Fruit fly (Drosophila melanogaster) whole organism, embryonic: ENCODE data around the gene mbm.

Experiments used
- Antp ChIP-seq: fragments of 200-800 bp; sonication (Bioruptor generic); optimal IDR thresholded peaks from 3 replicates; lab custom pipeline; 2016; ENCODE audit warnings: missing biosample characterization, missing genetic modification characterization
- Awh ChIP-seq: fragments of 200-800 bp; sonication (Bioruptor generic); IDR thresholded peaks from 2 replicates; pipeline ENCODE4, ENCODE4 v1.3.6; 2022; ENCODE audit warnings: missing biosample characterization, missing genetic modification characterization
- Blimp-1 ChIP-seq: fragments of 200-800 bp; sonication (Bioruptor generic); optimal IDR thresholded peaks from 3 replicates; lab custom pipeline; 2018; ENCODE audit warnings: missing biosample characterization, missing genetic modification characterization, mild to moderate bottlenecking, moderate library complexity, missing genetic modification reagents
- BtbVII ChIP-seq: fragments of 200-800 bp; sonication (Bioruptor generic); optimal IDR thresholded peaks from 3 replicates; lab custom pipeline; 2017; ENCODE audit warnings: missing biosample characterization, mild to moderate bottlenecking, missing genetic modification characterization
- C15 ChIP-seq: fragments of 200-800 bp; sonication (Bioruptor generic); IDR thresholded peaks from 3 replicates; pipeline ENCODE4 v1.3.6; 2022; ENCODE audit warnings: missing biosample characterization, missing genetic modification characterization
- CG11085 ChIP-seq: fragments of 200-800 bp; sonication (Bioruptor generic); IDR thresholded peaks from 2 replicates; pipeline ENCODE4 v1.3.6; 2022; ENCODE audit warnings: missing biosample characterization, missing genetic modification characterization
- CG12104 ChIP-seq: fragments of 200-800 bp; sonication (Bioruptor generic); optimal IDR thresholded peaks from 3 replicates; lab custom pipeline; 2016; ENCODE audit warnings: missing biosample characterization, missing genetic modification characterization
- CG12769 ChIP-seq: fragments of 200-800 bp; sonication (Bioruptor generic); optimal IDR thresholded peaks from 2 replicates; lab custom pipeline; 2019; ENCODE audit warnings: missing biosample characterization, mild to moderate bottlenecking, missing genetic modification characterization, moderate library complexity
- CG14710 ChIP-seq: fragments of 200-800 bp; sonication (Bioruptor generic); optimal IDR thresholded peaks from 3 replicates; lab custom pipeline; 2019; ENCODE audit warnings: missing biosample characterization, mild to moderate bottlenecking, missing genetic modification characterization, moderate library complexity
- CG14860 ChIP-seq: fragments of 200-800 bp; sonication (Bioruptor generic); IDR thresholded peaks from 3 replicates; pipeline ENCODE4 v1.3.6; 2022; ENCODE audit warnings: missing biosample characterization, missing genetic modification characterization; ENCODE audit not compliant: partially characterized antibody
- CG15011 ChIP-seq: fragments of 200-800 bp; sonication (Bioruptor generic); optimal IDR thresholded peaks from 3 replicates; lab custom pipeline; 2018; ENCODE audit warnings: missing biosample characterization, mild to moderate bottlenecking, missing genetic modification characterization
- CG17359 ChIP-seq: fragments of 200-800 bp; sonication (Bioruptor generic); optimal IDR thresholded peaks from 3 replicates; lab custom pipeline; 2018; ENCODE audit warnings: missing biosample characterization, mild to moderate bottlenecking, missing genetic modification characterization, moderate library complexity
- CG2199 ChIP-seq: fragments of 200-800 bp; sonication (Bioruptor generic); IDR thresholded peaks from 3 replicates; pipeline ENCODE4 v1.3.6; 2022; ENCODE audit warnings: missing biosample characterization, missing genetic modification characterization
- CG3163 ChIP-seq: fragments of 200-800 bp; sonication (Bioruptor generic); optimal IDR thresholded peaks from 3 replicates; lab custom pipeline; 2016; ENCODE audit warnings: missing biosample characterization, missing genetic modification characterization
- CG32532 ChIP-seq: fragments of 200-800 bp; sonication (Bioruptor generic); IDR thresholded peaks from 2 replicates; pipeline ENCODE4 v1.3.6; 2022; ENCODE audit warnings: missing biosample characterization, missing genetic modification characterization
- CG34376 ChIP-seq: fragments of 200-800 bp; sonication (Bioruptor generic); optimal IDR thresholded peaks from 2 replicates; lab custom pipeline; 2018; ENCODE audit warnings: missing biosample characterization, mild to moderate bottlenecking, missing genetic modification characterization
- CG6272 ChIP-seq: fragments of 200-800 bp; sonication (Bioruptor generic); IDR thresholded peaks from 2 replicates; pipeline ENCODE4 v1.3.6; 2022; ENCODE audit warnings: missing biosample characterization, missing genetic modification characterization
- CG6765 ChIP-seq: fragments of 200-800 bp; sonication (Bioruptor generic); optimal IDR thresholded peaks from 3 replicates; lab custom pipeline; 2017; ENCODE audit warnings: missing biosample characterization, mild to moderate bottlenecking, missing genetic modification characterization
- CG8281 ChIP-seq: fragments of 200-800 bp; sonication (Bioruptor generic); optimal IDR thresholded peaks from 2 replicates; lab custom pipeline; 2018; ENCODE audit warnings: missing biosample characterization, mild to moderate bottlenecking, missing genetic modification characterization, moderate library complexity
- CG8924 ChIP-seq: fragments of 200-800 bp; optimal IDR thresholded peaks from 3 replicates; lab custom pipeline; 2019; ENCODE audit warnings: missing biosample characterization, mild to moderate bottlenecking, missing genetic modification characterization, moderate library complexity
- Doc2 ChIP-seq: fragments of 200-800 bp; sonication (Bioruptor generic); IDR thresholded peaks from 2 replicates; pipeline ENCODE4 v1.3.6; 2022; ENCODE audit warnings: missing biosample characterization, missing genetic modification characterization
- ERR ChIP-seq: fragments of 200-800 bp; sonication (Bioruptor generic); optimal IDR thresholded peaks from 2 replicates; lab custom pipeline; 2016; ENCODE audit warnings: missing biosample characterization, missing genetic modification characterization
- Hr78 ChIP-seq, 2 experiments: fragments of 200-800 bp in 1 of 2; fragments of >200 bp in 1 of 2; sonication (Bioruptor generic) in 1 of 2; optimal IDR thresholded peaks; 2 replicates each; lab custom pipeline; 2017 to 2019; ENCODE audit warnings: missing biosample characterization in 2 of 2, missing genetic modification characterization in 2 of 2, mild to moderate bottlenecking in 1 of 2, moderate library complexity in 1 of 2
- Hsf ChIP-seq: fragments of 200-800 bp; sonication (Bioruptor generic); optimal IDR thresholded peaks from 3 replicates; lab custom pipeline; 2016; ENCODE audit warnings: missing biosample characterization, missing genetic modification characterization
- Lhr ChIP-seq: fragments of 200-800 bp; sonication (Bioruptor generic); optimal IDR thresholded peaks from 3 replicates; lab custom pipeline; 2017; ENCODE audit warnings: mild to moderate bottlenecking, missing biosample characterization, missing genetic modification reagents, missing genetic modification characterization
- Max ChIP-seq: fragments of 200-800 bp; sonication (Bioruptor generic); optimal IDR thresholded peaks from 2 replicates; lab custom pipeline; 2016; ENCODE audit warnings: missing biosample characterization, mild to moderate bottlenecking, missing genetic modification characterization
- Pdp1 ChIP-seq, 2 experiments: fragments of 200-800 bp; sonication (Bioruptor generic); optimal IDR thresholded peaks; 3 replicates each; lab custom pipeline; 2016; ENCODE audit warnings: missing biosample characterization in 2 of 2, missing genetic modification characterization in 2 of 2, mild to moderate bottlenecking in 1 of 2, moderate library complexity in 1 of 2
- Sry-β ChIP-seq: fragments of 200-800 bp; sonication (Bioruptor generic); optimal IDR thresholded peaks from 2 replicates; lab custom pipeline; 2018; ENCODE audit warnings: missing biosample characterization, mild to moderate bottlenecking, missing genetic modification characterization, moderate library complexity
- Trl ChIP-seq, 3 experiments: fragments of >200 bp in 2 of 3; fragments of 200-800 bp in 1 of 3; sonication (Bioruptor generic) in 1 of 3; optimal IDR thresholded peaks; 2 replicates in 1 of 3; 3 replicates in 2 of 3; lab custom pipeline; 2016 to 2017; ENCODE audit warnings: missing biosample characterization in 1 of 3, missing genetic modification characterization in 1 of 3
- ato ChIP-seq: fragments of 200-800 bp; sonication (Bioruptor generic); IDR thresholded peaks from 2 replicates; pipeline ENCODE4 v1.3.6; 2022; ENCODE audit warnings: missing biosample characterization, missing genetic modification characterization; ENCODE audit not compliant: partially characterized antibody
- bigmax ChIP-seq: fragments of 200-800 bp; sonication (Bioruptor generic); optimal IDR thresholded peaks from 2 replicates; lab custom pipeline; 2018; ENCODE audit warnings: missing biosample characterization, mild to moderate bottlenecking, missing genetic modification characterization
- cg ChIP-seq: fragments of 200-800 bp; sonication (Bioruptor generic); optimal IDR thresholded peaks from 3 replicates; lab custom pipeline; 2019; ENCODE audit warnings: missing biosample characterization, mild to moderate bottlenecking, missing genetic modification characterization, moderate library complexity
- chif ChIP-seq, 2 experiments: fragments of 200-800 bp; sonication (Bioruptor generic); optimal IDR thresholded peaks; 3 replicates each; lab custom pipeline; 2016; ENCODE audit warnings: missing biosample characterization in 2 of 2, missing genetic modification characterization in 2 of 2
- chinmo ChIP-seq: fragments of 200-800 bp; sonication (Bioruptor generic); IDR thresholded peaks from 4 replicates; pipeline ENCODE4 v1.3.6; 2022; ENCODE audit warnings: missing biosample characterization, missing genetic modification characterization; ENCODE audit not compliant: partially characterized antibody
- ci ChIP-seq: fragments of 200-800 bp; sonication (Bioruptor generic); IDR thresholded peaks from 3 replicates; pipeline ENCODE4 v1.3.6; 2022; ENCODE audit warnings: missing biosample characterization, missing genetic modification characterization
- crol ChIP-seq: fragments of 200-800 bp; sonication (Bioruptor generic); IDR thresholded peaks from 2 replicates; pipeline ENCODE4 v1.3.6; 2022; ENCODE audit warnings: missing biosample characterization, missing genetic modification characterization
- ewg ChIP-seq: fragments of 200-800 bp; sonication (Bioruptor generic); optimal IDR thresholded peaks from 3 replicates; lab custom pipeline; 2017; ENCODE audit warnings: mild to moderate bottlenecking, missing biosample characterization, missing genetic modification reagents, missing genetic modification characterization
- grn ChIP-seq: fragments of 200-800 bp; sonication (Bioruptor generic); optimal IDR thresholded peaks from 3 replicates; lab custom pipeline; 2017; ENCODE audit warnings: missing biosample characterization, missing genetic modification characterization
- gsb ChIP-seq: fragments of 200-800 bp; sonication (Bioruptor generic); IDR thresholded peaks from 2 replicates; pipeline ENCODE4 v1.3.6; 2022; ENCODE audit warnings: missing biosample characterization, missing genetic modification characterization
- lov ChIP-seq, 2 experiments: fragments of 200-800 bp in 1 of 2; fragments of >200 bp in 1 of 2; sonication (Bioruptor generic) in 1 of 2; IDR thresholded peaks in 1 of 2; optimal IDR thresholded peaks in 1 of 2; 2 replicates in 1 of 2; 3 replicates in 1 of 2; pipeline versions ENCODE4 v1.3.6 to Lab custom; 2017 to 2022; ENCODE audit warnings: missing biosample characterization in 1 of 2, missing genetic modification characterization in 1 of 2
- pnt ChIP-seq: fragments of 200-800 bp; sonication (Bioruptor generic); optimal IDR thresholded peaks from 3 replicates; lab custom pipeline; 2016; ENCODE audit warnings: missing biosample characterization, missing genetic modification characterization
- schlank ChIP-seq: fragments of 200-800 bp; sonication (Bioruptor generic); optimal IDR thresholded peaks from 2 replicates; lab custom pipeline; 2018; ENCODE audit warnings: missing biosample characterization, mild to moderate bottlenecking, missing genetic modification characterization
- sens-2 ChIP-seq: fragments of 200-800 bp; sonication (Bioruptor generic); IDR thresholded peaks from 2 replicates; pipeline ENCODE4 v1.3.6; 2022; ENCODE audit warnings: missing biosample characterization, missing genetic modification characterization
- slbo ChIP-seq: fragments of 200-800 bp; sonication (Bioruptor generic); IDR thresholded peaks from 2 replicates; pipeline ENCODE4 v1.3.6; 2022; ENCODE audit warnings: missing biosample characterization, missing genetic modification characterization
- stc ChIP-seq: fragments of 200-800 bp; sonication (Bioruptor generic); IDR thresholded peaks from 2 replicates; pipeline ENCODE4 v1.3.6; 2022; ENCODE audit warnings: missing biosample characterization, missing genetic modification characterization
- sug ChIP-seq: fragments of 200-800 bp; optimal IDR thresholded peaks from 2 replicates; lab custom pipeline; 2019; ENCODE audit warnings: missing biosample characterization, mild to moderate bottlenecking, missing genetic modification characterization, moderate library complexity
- tap ChIP-seq: fragments of 200-800 bp; optimal IDR thresholded peaks from 3 replicates; lab custom pipeline; 2019; ENCODE audit warnings: missing biosample characterization, mild to moderate bottlenecking, missing genetic modification characterization, moderate library complexity
- tgo ChIP-seq: fragments of 200-800 bp; sonication (Bioruptor generic); IDR thresholded peaks from 3 replicates; pipeline ENCODE4 v1.3.6; 2022; ENCODE audit warnings: missing biosample characterization, missing genetic modification characterization

mbm gene

dm6 chr2L:306188-306927, 32.8 kb upstream of the mbm start:
- TF ChIP-seq Blimp-1 (GFP tag; lab: Kevin White, UChicago) (no peak), Pdp1 (GFP tag; optimal IDR thresholded peaks at IDR 0.05; lab: Kevin White, UChicago) (peak in 1 of 2 experiments; percentile 96), lov (optimal IDR thresholded peaks at IDR 0.05; lab: Kevin White, UChicago) (no peak), lov (GFP tag; IDR thresholded peaks at IDR 0.05; lab: Robert Waterston, UW) (0 out of 3 replicates have a peak, but pooled peaks have one; percentile 38), schlank (no peak), Max (GFP tag; lab: Kevin White, UChicago) (no peak), cg (peak; percentile 18), chinmo (GFP tag; lab: Robert Waterston, UW) (peak; percentile 79; the same call in 1 of the 4 replicates), sug (tag; lab: Kevin White, UChicago) (peak; percentile 99), CG3163 (no peak), Hr78 (GFP tag; optimal IDR thresholded peaks at IDR 0.05; lab: Kevin White, UChicago) (peak in 1 of 2 experiments; percentile 92), ERR (GFP tag; lab: Kevin White, UChicago) (no peak), sens-2 (0 out of 2 replicates have a peak, but pooled peaks have one; percentile 13), crol (GFP tag; lab: Robert Waterston, UW) (peak; percentile 92), slbo (peak; percentile 23), tap (tag; lab: Kevin White, UChicago) (no peak), BtbVII (peak; percentile 23), pnt (no peak), CG2199 (0 out of 3 replicates have a peak, but pooled peaks have one; percentile 17), CG32532 (GFP tag; lab: Robert Waterston, UW) (peak; percentile 14; the same call in 1 of the 2 replicates), ci (GFP tag; lab: Robert Waterston, UW) (peak; percentile 44; the same call in 2 of the 3 replicates), CG12769 (peak; percentile 55), Sry-β (GFP tag; lab: Kevin White, UChicago) (no peak), stc (GFP tag; lab: Robert Waterston, UW) (0 out of 2 replicates have a peak, but pooled peaks have one; percentile 2), ato (GFP tag; lab: Robert Waterston, UW) (0 out of 2 replicates have a peak, but pooled peaks have one; percentile 25), grn (GFP tag; lab: Kevin White, UChicago) (peak; percentile 67), Trl (optimal IDR thresholded peaks at IDR 0.05; lab: Kevin White, UChicago) (peak; percentile 36 to 77), Trl (GFP tag; optimal IDR thresholded peaks at IDR 0.05; lab: Kevin White, UChicago) (no peak)
- TF ChIP-seq, all 482 proteins: peak for 18

dm6 chr2L:305646-306045, 32.1 kb upstream of the mbm start, which contains the start of gene Plc21C:
Gene Plc21C (plus strand): TSS chr2L:305935.
- TF ChIP-seq CG8924 (peak; percentile 43), CG12104 (GFP tag; lab: Kevin White, UChicago) (no peak), CG6765 (no peak), CG14860 (GFP tag; lab: Robert Waterston, UW) (no peak), Awh (no peak), CG6272 (GFP tag; lab: Robert Waterston, UW) (no peak), CG14710 (peak; percentile 82), Lhr (GFP tag; lab: Kevin White, UChicago) (peak; percentile 75), ewg (GFP tag; lab: Kevin White, UChicago) (peak; percentile 17), CG8281 (tag; lab: Kevin White, UChicago) (no peak), Max (GFP tag; lab: Kevin White, UChicago) (peak; percentile 65), Doc2 (no peak), C15 (GFP tag; lab: Robert Waterston, UW) (no peak), CG17359 (tag; lab: Kevin White, UChicago) (no peak), CG34376 (GFP tag; lab: Kevin White, UChicago) (peak; percentile 35), gsb (GFP tag; lab: Robert Waterston, UW) (no peak), CG15011 (no peak), CG11085 (GFP tag; lab: Robert Waterston, UW) (peak; percentile 56; the same call in 1 of the 2 replicates), Hsf (GFP tag; lab: Kevin White, UChicago) (peak; percentile 63), bigmax (no peak), Antp (GFP tag; lab: Kevin White, UChicago) (peak; percentile 42), tgo (GFP tag; lab: Robert Waterston, UW) (0 out of 3 replicates have a peak, but pooled peaks have one; percentile 23), chif (GFP tag; optimal IDR thresholded peaks at IDR 0.05; lab: Kevin White, UChicago) (peak; percentile 15 to 44)
